Worm (Caenorhabditis elegans): ENCODE results near the gene eat-17.

ce11 chrX:16369454-16369853 is 47.2 kb downstream of the eat-17 start:
- TF ChIP-seq ces-1 (GFP tag; optimal IDR thresholded peaks at IDR 0.05) (no peak), aha-1 (tag; optimal IDR thresholded peaks at IDR 0.05) (no peak), ama-1 (optimal IDR thresholded peaks at IDR 0.05) (no peak), mdl-1 (tag; optimal IDR thresholded peaks at IDR 0.05) (no peak), ztf-4 (tag; optimal IDR thresholded peaks at IDR 0.05) (no peak), pqm-1 (tag; optimal IDR thresholded peaks at IDR 0.05) (no peak), nhr-85 (tag) (no peak), nhr-77 (tag; optimal IDR thresholded peaks at IDR 0.05) (no peak), aly-2 (tag; optimal IDR thresholded peaks at IDR 0.05) (no peak)

Data from whole organism, L1 larva.